Fruit fly (Drosophila melanogaster): ENCODE results near the gene CG34305.

- TF ChIP-seq Sin3A (optimal IDR thresholded peaks at IDR 0.05) (no peak), psq (optimal IDR thresholded peaks at IDR 0.05) (no peak)
These were observed 10.6 kb downstream of the CG34305 start, which contains the start of gene CG14641 for dm6 chr3R:4232139-4233017.

Data from Kc167 (cell line).